Worm (Caenorhabditis elegans): Measurements from ENCODE around the gene inx-6.

DNA sequence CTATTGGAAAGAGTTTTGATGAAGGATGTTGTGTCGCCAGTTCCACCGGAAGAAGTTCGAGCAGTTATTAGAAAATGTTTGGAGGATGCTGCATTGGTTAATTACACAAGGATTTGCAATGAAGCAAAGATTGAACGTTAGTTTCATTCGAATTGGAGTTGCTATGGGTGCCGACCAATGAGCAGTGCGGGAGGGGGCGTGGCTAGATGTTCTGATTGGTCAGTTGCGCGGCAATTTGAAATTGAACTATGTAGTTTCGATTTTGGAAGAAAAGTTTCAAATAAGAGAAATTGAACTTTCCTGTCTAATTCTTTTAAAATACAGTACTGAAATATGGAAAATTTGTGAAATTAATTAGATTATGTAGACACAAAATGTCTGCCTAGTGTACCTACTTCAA, 36.8 kb downstream of the inx-6 start:
- no peak for TF ChIP-seq F13H6.1 (tag; optimal IDR thresholded peaks at IDR 0.05)
- no peak for TF ChIP-seq hlh-30 (tag; optimal IDR thresholded peaks at IDR 0.05; ENCODE audit: insufficient read depth)
- no peak for TF ChIP-seq unc-42 (tag; optimal IDR thresholded peaks at IDR 0.05)
